Worm (Caenorhabditis elegans) whole organism, L4 larva: Measurements from ENCODE around the gene atg-16.2.

Experiments
- F10B5.3 ChIP-seq: sonication (generic microtip); optimal IDR thresholded peaks from 2 replicates; lab custom pipeline; 2016; ENCODE audit warnings: mild to moderate bottlenecking, missing genetic modification characterization, missing compliant biosample characterization
- F26F4.8 ChIP-seq: fragments of 200-800 bp; sonication (Bioruptor generic); conservative IDR thresholded peaks from 2 replicates; pipeline ENCODE4 v1.3.6; 2022; ENCODE audit warnings: missing genetic modification characterization, missing compliant biosample characterization
- F37D6.2 ChIP-seq: sonication (generic microtip); optimal IDR thresholded peaks from 2 replicates; lab custom pipeline; 2016; ENCODE audit warnings: mild to moderate bottlenecking, missing genetic modification characterization, missing compliant biosample characterization
- T20F7.1 ChIP-seq: fragments of 200-800 bp; sonication (Bioruptor generic); optimal IDR thresholded peaks from 2 replicates; lab custom pipeline; 2018; ENCODE audit warnings: mild to moderate bottlenecking, missing genetic modification characterization, missing compliant biosample characterization
- Y48G9A.11 ChIP-seq: fragments of 200-800 bp; sonication (Bioruptor generic); IDR thresholded peaks from 2 replicates; pipeline ENCODE4 v1.3.6; 2022; ENCODE audit warnings: missing genetic modification reagents, missing genetic modification characterization, missing compliant biosample characterization
- ama-1 ChIP-seq: fragments of 150-350 bp; optimal IDR thresholded peaks from 2 replicates; lab custom pipeline; 2014; ENCODE audit warnings: inconsistent platforms, mixed read lengths
- ceh-20 ChIP-seq: fragments of 200-800 bp; sonication (Bioruptor generic); IDR thresholded peaks from 2 replicates; pipeline ENCODE4 v1.3.6; 2022; ENCODE audit warnings: missing genetic modification reagents, missing genetic modification characterization, missing compliant biosample characterization
- ceh-44 ChIP-seq: fragments of 200-800 bp; sonication (Bioruptor generic); IDR thresholded peaks from 2 replicates; pipeline ENCODE4 v1.3.6; 2022; ENCODE audit warnings: missing genetic modification reagents, missing genetic modification characterization, missing compliant biosample characterization
- ceh-82 ChIP-seq: sonication (generic microtip); optimal IDR thresholded peaks from 2 replicates; lab custom pipeline; 2017; ENCODE audit warnings: missing biosample characterization, missing genetic modification characterization
- cey-2 ChIP-seq: sonication (generic microtip); optimal IDR thresholded peaks from 3 replicates; lab custom pipeline; 2017; ENCODE audit warnings: missing genetic modification characterization, mild to moderate bottlenecking, missing compliant biosample characterization, antibody characterized with exemption, borderline replicate concordance; ENCODE audit not compliant: insufficient read depth
- daf-12 ChIP-seq: fragments of 150-350 bp; optimal IDR thresholded peaks from 2 replicates; lab custom pipeline; 2014; ENCODE audit warnings: missing biosample characterization, missing genetic modification reagents, missing genetic modification characterization
- daf-19 ChIP-seq: fragments of 200-800 bp; sonication (Bioruptor generic); conservative IDR thresholded peaks from 2 replicates; pipeline ENCODE4 v1.3.6; 2022; ENCODE audit warnings: missing genetic modification characterization, missing compliant biosample characterization
- dmd-8 ChIP-seq: fragments of 200-800 bp; sonication (Bioruptor generic); IDR thresholded peaks from 2 replicates; pipeline ENCODE4 v1.3.6; 2022; ENCODE audit warnings: missing genetic modification characterization, missing compliant biosample characterization
- dpl-1 ChIP-seq: fragments of 150-350 bp; optimal IDR thresholded peaks from 2 replicates; lab custom pipeline; 2014; ENCODE audit warnings: missing biosample characterization, missing genetic modification reagents, missing genetic modification characterization
- duxl-1 ChIP-seq: sonication (generic microtip); optimal IDR thresholded peaks from 2 replicates; lab custom pipeline; 2016; ENCODE audit warnings: mild to moderate bottlenecking, missing genetic modification characterization, moderate library complexity, missing compliant biosample characterization; ENCODE audit not compliant: poor library complexity
- fos-1 ChIP-seq: fragments of 150-350 bp; optimal IDR thresholded peaks from 2 replicates; lab custom pipeline; 2014; ENCODE audit warnings: missing biosample characterization, missing genetic modification characterization
- hif-1 ChIP-seq, 2 experiments: sonication (generic microtip); optimal IDR thresholded peaks; 2 replicates each; lab custom pipeline; 2016 to 2017; ENCODE audit warnings: missing compliant biosample characterization in 2 of 2, missing genetic modification characterization in 2 of 2, missing genetic modification reagents in 2 of 2, missing genotype in 2 of 2, mild to moderate bottlenecking in 1 of 2
- hlh-30 ChIP-seq: sonication (generic microtip); optimal IDR thresholded peaks from 2 replicates; lab custom pipeline; 2017; ENCODE audit warnings: antibody characterized with exemption, mild to moderate bottlenecking, missing genetic modification characterization, missing compliant biosample characterization; ENCODE audit not compliant: insufficient read depth
- hmg-1.1 ChIP-seq: fragments of 200-800 bp; sonication (Bioruptor generic); IDR thresholded peaks from 2 replicates; pipeline ENCODE4 v1.3.6; 2022; ENCODE audit warnings: missing genetic modification reagents, missing genetic modification characterization, missing compliant biosample characterization
- jun-1 ChIP-seq: fragments of 150-350 bp; optimal IDR thresholded peaks from 2 replicates; lab custom pipeline; 2014; ENCODE audit warnings: missing biosample characterization, missing genetic modification reagents, missing genetic modification characterization
- lin-1 ChIP-seq: fragments of 200-800 bp; sonication (Bioruptor generic); IDR thresholded peaks from 2 replicates; pipeline ENCODE4 v1.3.6; 2022; ENCODE audit warnings: missing genetic modification reagents, missing genetic modification characterization, missing compliant biosample characterization
- lin-39 ChIP-seq: fragments of 150-350 bp; optimal IDR thresholded peaks from 2 replicates; lab custom pipeline; 2014; ENCODE audit warnings: missing biosample characterization, missing genetic modification reagents, missing genetic modification characterization
- lsy-2 ChIP-seq, 2 experiments: fragments of 150-350 bp in 1 of 2; sonication (generic microtip) in 1 of 2; optimal IDR thresholded peaks; 2 replicates each; lab custom pipeline; 2014 to 2017; ENCODE audit warnings: missing biosample characterization in 2 of 2, missing genetic modification characterization in 2 of 2
- mdl-1 ChIP-seq, 2 experiments: fragments of 150-350 bp in 1 of 2; sonication (generic microtip) in 1 of 2; optimal IDR thresholded peaks; 2 replicates each; lab custom pipeline; 2014 to 2017; ENCODE audit warnings: missing biosample characterization in 2 of 2, missing genetic modification characterization in 2 of 2
- mdt-29 ChIP-seq: fragments of 200-800 bp; sonication (Bioruptor generic); IDR thresholded peaks from 2 replicates; pipeline ENCODE4 v1.3.6; 2022; ENCODE audit warnings: missing genetic modification reagents, missing genetic modification characterization, missing compliant biosample characterization
- mep-1 ChIP-seq: fragments of 150-350 bp; sonication (generic microtip); optimal IDR thresholded peaks from 3 replicates; lab custom pipeline; 2014; ENCODE audit warnings: missing biosample characterization, missing genetic modification characterization
- mxl-3 ChIP-seq: fragments of 200-800 bp; sonication (Bioruptor generic); optimal IDR thresholded peaks from 2 replicates; lab custom pipeline; 2018; ENCODE audit warnings: mild to moderate bottlenecking, missing genetic modification characterization, missing compliant biosample characterization
- nhr-11 ChIP-seq: fragments of 150-350 bp; optimal IDR thresholded peaks from 2 replicates; lab custom pipeline; 2014; ENCODE audit warnings: missing biosample characterization, missing genetic modification characterization
- nhr-28 ChIP-seq: fragments of 150-350 bp; optimal IDR thresholded peaks from 2 replicates; lab custom pipeline; 2014; ENCODE audit warnings: missing biosample characterization, missing genetic modification characterization
- nhr-41 ChIP-seq: fragments of 200-800 bp; sonication (Bioruptor generic); IDR thresholded peaks from 2 replicates; pipeline ENCODE4 v1.3.6; 2022; ENCODE audit warnings: missing genetic modification reagents, missing genetic modification characterization, missing compliant biosample characterization
- nhr-6 ChIP-seq: fragments of 150-350 bp; optimal IDR thresholded peaks from 2 replicates; lab custom pipeline; 2014; ENCODE audit warnings: missing biosample characterization, missing genetic modification characterization
- pha-4 ChIP-seq, 2 experiments: fragments of 150-350 bp in 1 of 2; fragments of 200-800 bp in 1 of 2; sonication (Bioruptor generic) in 1 of 2; IDR thresholded peaks in 1 of 2; optimal IDR thresholded peaks in 1 of 2; 2 replicates each; pipeline versions ENCODE4 v1.3.6 to Lab custom; 2014 to 2022; ENCODE audit warnings: missing genetic modification characterization in 2 of 2, missing genetic modification reagents in 2 of 2, missing biosample characterization in 1 of 2, missing compliant biosample characterization in 1 of 2
- php-3 ChIP-seq: fragments of 200-800 bp; sonication (Bioruptor generic); IDR thresholded peaks from 2 replicates; pipeline ENCODE4 v1.3.6; 2022; ENCODE audit warnings: missing genetic modification reagents, missing genetic modification characterization, missing compliant biosample characterization
- rbr-2 ChIP-seq: sonication (generic microtip); optimal IDR thresholded peaks from 2 replicates; lab custom pipeline; 2016; ENCODE audit warnings: missing genotype, missing genetic modification characterization, missing compliant biosample characterization
- set-16 ChIP-seq: fragments of 200-800 bp; sonication (Bioruptor generic); IDR thresholded peaks from 2 replicates; pipeline ENCODE4 v1.3.6; 2022; ENCODE audit warnings: missing genetic modification reagents, missing genetic modification characterization, missing compliant biosample characterization
- spr-3 ChIP-seq: fragments of 200-800 bp; sonication (Bioruptor generic); optimal IDR thresholded peaks from 2 replicates; lab custom pipeline; 2018; ENCODE audit warnings: mild to moderate bottlenecking, missing genetic modification characterization, missing compliant biosample characterization
- unc-130 ChIP-seq: sonication (generic microtip); optimal IDR thresholded peaks from 2 replicates; lab custom pipeline; 2016; ENCODE audit warnings: missing genetic modification reagents, missing genetic modification characterization, missing compliant biosample characterization
- unc-39 ChIP-seq: sonication (generic microtip); optimal IDR thresholded peaks from 2 replicates; lab custom pipeline; 2017; ENCODE audit warnings: missing biosample characterization, missing genetic modification characterization
- unc-62 ChIP-seq, 3 experiments: fragments of 150-350 bp in 1 of 3; sonication (generic microtip); optimal IDR thresholded peaks in 2 of 3; peaks in 1 of 3; 1 replicate in 1 of 3; 2 replicates in 2 of 3; lab custom pipeline; 2014 to 2017; ENCODE audit warnings: missing biosample characterization in 3 of 3, missing genetic modification characterization in 3 of 3, missing genetic modification reagents in 3 of 3, missing genotype in 1 of 3
- vab-7 ChIP-seq: fragments of 200-800 bp; sonication (Bioruptor generic); IDR thresholded peaks from 2 replicates; pipeline ENCODE4 v1.3.6; 2022; ENCODE audit warnings: missing genetic modification reagents, missing genetic modification characterization, missing compliant biosample characterization
- ztf-7 ChIP-seq: fragments of 150-350 bp; optimal IDR thresholded peaks from 2 replicates; lab custom pipeline; 2014; ENCODE audit warnings: missing biosample characterization, missing genetic modification characterization

Gene atg-16.2

ce11 chrII:6453341-6453806, at the start of gene atg-16.2:
Gene atg-16.2 (minus strand): TSS chrII:6453391.
- peak; percentile 42 for TF ChIP-seq nhr-11 (tag; lab: Kevin White, UChicago)
- peak; percentile 54 for TF ChIP-seq dpl-1
- peak; percentile 84 for TF ChIP-seq hlh-30 (tag; lab: Kevin White, UChicago)
- peak; percentile 46; the same call in 1 of the 2 replicates for TF ChIP-seq hmg-1.1 (GFP tag; lab: Robert Waterston, UW)
- peak; percentile 71 for TF ChIP-seq nhr-28 (tag; lab: Kevin White, UChicago)
- no peak for TF ChIP-seq mdt-29 (GFP tag; lab: Robert Waterston, UW)
- peak; percentile 47 for TF ChIP-seq nhr-6 (tag; lab: Kevin White, UChicago)
- no peak for TF ChIP-seq vab-7 (GFP tag; lab: Robert Waterston, UW)
- TF ChIP-seq Y48G9A.11 (GFP tag; lab: Robert Waterston, UW), result no peak
- TF ChIP-seq pha-4 (GFP tag; IDR thresholded peaks at IDR 0.05; lab: Robert Waterston, UW), result no peak
- peak; percentile 67 for TF ChIP-seq pha-4 (tag; optimal IDR thresholded peaks at IDR 0.05; lab: Kevin White, UChicago)
- peak; percentile 38 for TF ChIP-seq T20F7.1 (GFP tag; lab: Kevin White, UChicago)
- no peak for TF ChIP-seq nhr-41
- peak in 1 of 2 experiments; percentile 83 for TF ChIP-seq lsy-2 (tag; optimal IDR thresholded peaks at IDR 0.05; lab: Kevin White, UChicago)
- TF ChIP-seq dmd-8 (GFP tag; lab: Robert Waterston, UW), result no peak
- no peak for TF ChIP-seq ceh-20 (GFP tag; lab: Robert Waterston, UW)
- no peak for TF ChIP-seq ceh-82 (tag; lab: Kevin White, UChicago)
- 0 out of 2 replicates have a peak, but pooled peaks have one; percentile 9 for TF ChIP-seq daf-19
- TF ChIP-seq rbr-2, result peak; percentile 37
- peak in 1 of 2 experiments; percentile 53 for TF ChIP-seq mdl-1 (tag; optimal IDR thresholded peaks at IDR 0.05; lab: Kevin White, UChicago)
- peak; percentile 91 for TF ChIP-seq mxl-3 (GFP tag; lab: Kevin White, UChicago)

- TF ChIP-seq spr-3 (no peak), daf-12 (tag; lab: Kevin White, UChicago) (no peak), mep-1 (tag; lab: Kevin White, UChicago) (no peak), unc-130 (GFP tag; lab: Kevin White, UChicago) (no peak), ceh-44 (GFP tag; lab: Robert Waterston, UW) (no peak), F10B5.3 (tag; lab: Kevin White, UChicago) (no peak), lin-39 (tag; lab: Kevin White, UChicago) (no peak), nhr-28 (tag; lab: Kevin White, UChicago) (no peak), nhr-11 (tag; lab: Kevin White, UChicago) (no peak), unc-39 (tag; lab: Kevin White, UChicago) (no peak), unc-62 (GFP tag; optimal IDR thresholded peaks at IDR 0.05 in 1 of 2; lab: Kevin White, UChicago) (no peak), unc-62 (tag; optimal IDR thresholded peaks at IDR 0.05; lab: Kevin White, UChicago) (no peak), ztf-7 (tag; lab: Kevin White, UChicago) (no peak), duxl-1 (tag; lab: Kevin White, UChicago) (no peak), hif-1 (tag; optimal IDR thresholded peaks at IDR 0.05; lab: Kevin White, UChicago) (no peak)
These were observed 49.6 kb upstream of the atg-16.2 start, which contains the start of gene R05G9.1 for ce11 chrII:6502826-6503225. Gene R05G9.1 (plus strand): TSS chrII:6503168.

ce11 chrII:6501420-6501819, 48.2 kb upstream of the atg-16.2 start, which contains the start of gene R05G9.3:
Gene R05G9.3 (minus strand): TSS chrII:6501520.
- TF ChIP-seq lin-1 (GFP tag; lab: Robert Waterston, UW) (no peak), set-16 (GFP tag; lab: Robert Waterston, UW) (no peak), unc-130 (GFP tag; lab: Kevin White, UChicago) (no peak), F37D6.2 (tag; lab: Kevin White, UChicago) (no peak), cey-2 (no peak), F26F4.8 (GFP tag; lab: Robert Waterston, UW) (no peak), jun-1 (no peak), F10B5.3 (tag; lab: Kevin White, UChicago) (no peak), ama-1 (lab: Kevin White, UChicago) (no peak), fos-1 (tag; lab: Kevin White, UChicago) (no peak), ceh-44 (GFP tag; lab: Robert Waterston, UW) (no peak), php-3 (GFP tag; lab: Robert Waterston, UW) (no peak)
